Fruit fly (Drosophila melanogaster) whole organism, embryonic: Measurements from ENCODE around the gene CG42269.

Experiments used
- CG11085 ChIP-seq: fragments of 200-800 bp; sonication (Bioruptor generic); IDR thresholded peaks from 2 replicates; pipeline ENCODE4 v1.3.6; 2022; ENCODE audit warnings: missing biosample characterization, missing genetic modification characterization
- CG13775 ChIP-seq: fragments of 200-800 bp; sonication (Bioruptor generic); optimal IDR thresholded peaks from 3 replicates; lab custom pipeline; 2017; ENCODE audit warnings: missing biosample characterization, mild to moderate bottlenecking, missing genetic modification characterization
- CG15479 ChIP-seq: fragments of 200-800 bp; sonication (Bioruptor generic); optimal IDR thresholded peaks from 3 replicates; lab custom pipeline; 2019; ENCODE audit warnings: missing biosample characterization, mild to moderate bottlenecking, missing genetic modification characterization, moderate library complexity
- CG17328 ChIP-seq: fragments of 200-800 bp; sonication (Bioruptor generic); IDR thresholded peaks from 2 replicates; pipeline ENCODE4 v1.3.6; 2022; ENCODE audit warnings: missing biosample characterization, missing genetic modification characterization
- CG18599 ChIP-seq: fragments of 200-800 bp; sonication (Bioruptor generic); optimal IDR thresholded peaks from 3 replicates; lab custom pipeline; 2017; ENCODE audit warnings: missing biosample characterization, missing genetic modification characterization, mild to moderate bottlenecking, moderate library complexity, missing genetic modification reagents
- CG30403 ChIP-seq: fragments of 200-800 bp; sonication (Bioruptor generic); optimal IDR thresholded peaks from 3 replicates; lab custom pipeline; 2016; ENCODE audit warnings: missing biosample characterization, missing genetic modification characterization
- CG34376 ChIP-seq: fragments of 200-800 bp; sonication (Bioruptor generic); optimal IDR thresholded peaks from 2 replicates; lab custom pipeline; 2018; ENCODE audit warnings: missing biosample characterization, mild to moderate bottlenecking, missing genetic modification characterization
- CG6254 ChIP-seq: fragments of 200-800 bp; sonication (Bioruptor generic); optimal IDR thresholded peaks from 3 replicates; lab custom pipeline; 2017; ENCODE audit warnings: mild to moderate bottlenecking, missing biosample characterization, missing genetic modification reagents, missing genetic modification characterization
- CG9727 ChIP-seq: fragments of 200-800 bp; sonication (Bioruptor generic); optimal IDR thresholded peaks from 3 replicates; lab custom pipeline; 2017; ENCODE audit warnings: missing biosample characterization, mild to moderate bottlenecking, missing genetic modification characterization
- CG9797 ChIP-seq: fragments of 200-800 bp; sonication (Bioruptor generic); optimal IDR thresholded peaks from 3 replicates; lab custom pipeline; 2018; ENCODE audit warnings: missing biosample characterization, mild to moderate bottlenecking, missing genetic modification characterization
- CG9876 ChIP-seq: fragments of 200-800 bp; sonication (Bioruptor generic); optimal IDR thresholded peaks from 2 replicates; lab custom pipeline; 2016; ENCODE audit warnings: missing biosample characterization, missing genetic modification characterization
- Deaf1 ChIP-seq: fragments of 200-800 bp; optimal IDR thresholded peaks from 3 replicates; lab custom pipeline; 2019; ENCODE audit warnings: missing biosample characterization, mild to moderate bottlenecking, missing genetic modification characterization, moderate library complexity
- Dip3 ChIP-seq: fragments of 200-800 bp; sonication (Bioruptor generic); optimal IDR thresholded peaks from 3 replicates; lab custom pipeline; 2016; ENCODE audit warnings: missing biosample characterization, missing genetic modification characterization
- Doc3 ChIP-seq: fragments of 200-800 bp; sonication (Bioruptor generic); IDR thresholded peaks from 3 replicates; pipeline ENCODE4 v1.3.6; 2022; ENCODE audit warnings: missing biosample characterization, missing genetic modification characterization; ENCODE audit not compliant: partially characterized antibody
- Drgx ChIP-seq: fragments of 200-800 bp; sonication (Bioruptor generic); IDR thresholded peaks from 2 replicates; pipeline ENCODE4 v1.3.6; 2022; ENCODE audit warnings: missing biosample characterization, missing genetic modification characterization
- E2f1 ChIP-seq: fragments of 200-800 bp; sonication (Bioruptor generic); IDR thresholded peaks from 2 replicates; pipeline ENCODE4 v1.3.6; 2022; ENCODE audit warnings: missing biosample characterization, missing genetic modification characterization
- Ets97D ChIP-seq: fragments of 200-800 bp; sonication (Bioruptor generic); optimal IDR thresholded peaks from 3 replicates; lab custom pipeline; 2016; ENCODE audit warnings: missing biosample characterization, missing genetic modification characterization
- Fer2 ChIP-seq: fragments of 200-800 bp; sonication (Bioruptor generic); optimal IDR thresholded peaks from 2 replicates; lab custom pipeline; 2018; ENCODE audit warnings: missing biosample characterization, mild to moderate bottlenecking, missing genetic modification characterization, moderate library complexity
- HmgZ ChIP-seq: fragments of 200-800 bp; sonication (Bioruptor generic); optimal IDR thresholded peaks from 2 replicates; lab custom pipeline; 2018; ENCODE audit warnings: missing biosample characterization, mild to moderate bottlenecking, missing genetic modification characterization
- Oli ChIP-seq: fragments of 200-800 bp; sonication (Bioruptor generic); optimal IDR thresholded peaks from 2 replicates; lab custom pipeline; 2018; ENCODE audit warnings: missing biosample characterization, mild to moderate bottlenecking, missing genetic modification characterization, moderate library complexity
- Pdp1 ChIP-seq, 2 experiments: fragments of 200-800 bp; sonication (Bioruptor generic); optimal IDR thresholded peaks; 3 replicates each; lab custom pipeline; 2016; ENCODE audit warnings: missing biosample characterization in 2 of 2, missing genetic modification characterization in 2 of 2, mild to moderate bottlenecking in 1 of 2, moderate library complexity in 1 of 2
- Side ChIP-seq: fragments of 200-800 bp; sonication (Bioruptor generic); optimal IDR thresholded peaks from 2 replicates; lab custom pipeline; 2016; ENCODE audit warnings: missing biosample characterization, missing genetic modification characterization
- ato ChIP-seq: fragments of 200-800 bp; sonication (Bioruptor generic); IDR thresholded peaks from 2 replicates; pipeline ENCODE4 v1.3.6; 2022; ENCODE audit warnings: missing biosample characterization, missing genetic modification characterization; ENCODE audit not compliant: partially characterized antibody
- cas ChIP-seq: fragments of 200-800 bp; sonication (Bioruptor generic); IDR thresholded peaks from 2 replicates; pipeline ENCODE4 v1.3.6; 2022; ENCODE audit warnings: missing biosample characterization, missing genetic modification characterization
- crp ChIP-seq, 2 experiments: fragments of 200-800 bp; sonication (Bioruptor generic); optimal IDR thresholded peaks; 2 replicates in 1 of 2; 3 replicates in 1 of 2; lab custom pipeline; 2017; ENCODE audit warnings: missing biosample characterization in 2 of 2, missing genetic modification characterization in 2 of 2, mild to moderate bottlenecking in 1 of 2, moderate library complexity in 1 of 2
- en ChIP-seq: fragments of 200-800 bp; sonication (Bioruptor generic); optimal IDR thresholded peaks from 2 replicates; lab custom pipeline; 2016; ENCODE audit warnings: missing biosample characterization, missing genetic modification characterization
- exex ChIP-seq: fragments of 200-800 bp; sonication (Bioruptor generic); optimal IDR thresholded peaks from 4 replicates; lab custom pipeline; 2018; ENCODE audit warnings: missing biosample characterization, mild to moderate bottlenecking, missing genetic modification characterization, moderate library complexity
- fru ChIP-seq: fragments of >200 bp; optimal IDR thresholded peaks from 2 replicates; lab custom pipeline; 2017
- grn ChIP-seq: fragments of 200-800 bp; sonication (Bioruptor generic); optimal IDR thresholded peaks from 3 replicates; lab custom pipeline; 2017; ENCODE audit warnings: missing biosample characterization, missing genetic modification characterization
- ham ChIP-seq: fragments of 200-800 bp; sonication (Bioruptor generic); IDR thresholded peaks from 2 replicates; pipeline ENCODE4 v1.3.6; 2022; ENCODE audit warnings: missing biosample characterization, missing genetic modification characterization
- hkb ChIP-seq, 2 experiments: fragments of 200-800 bp in 1 of 2; fragments of >200 bp in 1 of 2; sonication (Bioruptor generic) in 1 of 2; IDR thresholded peaks in 1 of 2; optimal IDR thresholded peaks in 1 of 2; 2 replicates each; pipeline versions ENCODE4 v1.3.6 to Lab custom; 2017 to 2022; ENCODE audit warnings: missing biosample characterization in 1 of 2, missing genetic modification characterization in 1 of 2
- kni ChIP-seq: fragments of 200-800 bp; sonication (Bioruptor generic); optimal IDR thresholded peaks from 3 replicates; lab custom pipeline; 2017; ENCODE audit warnings: mild to moderate bottlenecking, missing biosample characterization, missing genetic modification reagents, missing genetic modification characterization
- lbe ChIP-seq: fragments of 200-800 bp; sonication (Bioruptor generic); optimal IDR thresholded peaks from 2 replicates; lab custom pipeline; 2016; ENCODE audit warnings: missing biosample characterization, mild to moderate bottlenecking, missing genetic modification characterization
- mirr ChIP-seq: fragments of 200-800 bp; sonication (Bioruptor generic); optimal IDR thresholded peaks from 3 replicates; lab custom pipeline; 2018; ENCODE audit warnings: missing biosample characterization, mild to moderate bottlenecking, missing genetic modification characterization
- org-1 ChIP-seq: fragments of 200-800 bp; sonication (Bioruptor generic); optimal IDR thresholded peaks from 2 replicates; lab custom pipeline; 2017; ENCODE audit warnings: missing biosample characterization, missing genetic modification characterization
- pan ChIP-seq, 4 experiments: fragments of >200 bp in 3 of 4; fragments of 200-800 bp in 1 of 4; sonication (Bioruptor generic) in 1 of 4; optimal IDR thresholded peaks in 3 of 4; IDR thresholded peaks in 1 of 4; 2 replicates each; pipeline versions ENCODE4 v1.3.6 to Lab custom; 2017 to 2022; ENCODE audit warnings: missing biosample characterization in 2 of 4, missing genetic modification characterization in 2 of 4, mixed read lengths in 1 of 4
- prd ChIP-seq, 3 experiments: fragments of >200 bp in 2 of 3; fragments of 200-800 bp in 1 of 3; sonication (Bioruptor generic) in 1 of 3; optimal IDR thresholded peaks in 2 of 3; IDR thresholded peaks in 1 of 3; 2 replicates in 2 of 3; 3 replicates in 1 of 3; pipeline versions ENCODE4 v1.3.6 to Lab custom; 2017 to 2022; ENCODE audit warnings: missing biosample characterization in 1 of 3, missing genetic modification characterization in 1 of 3
- psq ChIP-seq: fragments of 200-800 bp; sonication (Bioruptor generic); optimal IDR thresholded peaks from 2 replicates; lab custom pipeline; 2017; ENCODE audit warnings: missing biosample characterization, missing genetic modification characterization
- ranshi ChIP-seq: fragments of 200-800 bp; sonication (Bioruptor generic); IDR thresholded peaks from 2 replicates; pipeline ENCODE4 v1.3.6; 2022; ENCODE audit warnings: missing biosample characterization, missing genetic modification characterization
- ro ChIP-seq: fragments of 200-800 bp; sonication (Bioruptor generic); IDR thresholded peaks from 2 replicates; pipeline ENCODE4 v1.3.6; 2022; ENCODE audit warnings: missing biosample characterization, missing genetic modification characterization
- schlank ChIP-seq: fragments of 200-800 bp; sonication (Bioruptor generic); optimal IDR thresholded peaks from 2 replicates; lab custom pipeline; 2018; ENCODE audit warnings: missing biosample characterization, mild to moderate bottlenecking, missing genetic modification characterization
- sd ChIP-seq: fragments of 200-800 bp; sonication (Bioruptor generic); optimal IDR thresholded peaks from 3 replicates; lab custom pipeline; 2018; ENCODE audit warnings: missing biosample characterization, mild to moderate bottlenecking, missing genetic modification characterization, moderate library complexity
- seq ChIP-seq: fragments of 200-800 bp; sonication (Bioruptor generic); IDR thresholded peaks from 2 replicates; pipeline ENCODE4 v1.3.6; 2022; ENCODE audit warnings: missing biosample characterization, missing genetic modification characterization
- sqz ChIP-seq: fragments of 200-800 bp; sonication (Bioruptor generic); optimal IDR thresholded peaks from 3 replicates; lab custom pipeline; 2018; ENCODE audit warnings: missing biosample characterization, mild to moderate bottlenecking, missing genetic modification characterization
- stc ChIP-seq: fragments of 200-800 bp; sonication (Bioruptor generic); IDR thresholded peaks from 2 replicates; pipeline ENCODE4 v1.3.6; 2022; ENCODE audit warnings: missing biosample characterization, missing genetic modification characterization
- sug ChIP-seq: fragments of 200-800 bp; optimal IDR thresholded peaks from 2 replicates; lab custom pipeline; 2019; ENCODE audit warnings: missing biosample characterization, mild to moderate bottlenecking, missing genetic modification characterization, moderate library complexity
- tll ChIP-seq, 2 experiments: fragments of 200-800 bp in 1 of 2; fragments of >200 bp in 1 of 2; sonication (Bioruptor generic) in 1 of 2; optimal IDR thresholded peaks; 2 replicates each; lab custom pipeline; 2017 to 2019; ENCODE audit warnings: missing biosample characterization in 2 of 2, missing genetic modification characterization in 2 of 2, mild to moderate bottlenecking in 1 of 2, moderate library complexity in 1 of 2

The CG42269 gene

dm6 chr3L:6062860-6063607 lies 3.1 kb upstream of the CG42269 start, which contains the start of gene CG10472:
Gene CG10472 (minus strand): TSS chr3L:6062910.
- TF ChIP-seq kni, result no peak
- peak; percentile 98 for TF ChIP-seq exex (tag; lab: Kevin White, UChicago)
- peak; percentile 2 for TF ChIP-seq mirr (GFP tag; lab: Kevin White, UChicago)
- no peak for TF ChIP-seq ham
- TF ChIP-seq sug (tag; lab: Kevin White, UChicago), result peak; percentile 66
- peak in 1 of 2 experiments; percentile 85 for TF ChIP-seq Pdp1 (GFP tag; optimal IDR thresholded peaks at IDR 0.05; lab: Kevin White, UChicago)
- no peak for TF ChIP-seq pan (optimal IDR thresholded peaks at IDR 0.05; lab: Kevin White, UChicago)
- no peak for TF ChIP-seq pan (GFP tag; optimal IDR thresholded peaks at IDR 0.05 in 1 of 2, IDR thresholded peaks at IDR 0.05 in 1 of 2)
- no peak for TF ChIP-seq CG6254 (GFP tag; lab: Kevin White, UChicago)
- TF ChIP-seq sqz (GFP tag; lab: Kevin White, UChicago), result no peak
- peak; percentile 65 for TF ChIP-seq grn (GFP tag; lab: Kevin White, UChicago)
- no peak for TF ChIP-seq Side (GFP tag; lab: Kevin White, UChicago)
- TF ChIP-seq CG34376, result peak; percentile 27
- no peak for TF ChIP-seq ro (GFP tag; lab: Robert Waterston, UW)
- TF ChIP-seq CG18599, result peak; percentile 7
- no peak for TF ChIP-seq Fer2 (tag; lab: Kevin White, UChicago)
- no peak for TF ChIP-seq lbe (GFP tag; lab: Kevin White, UChicago)
- no peak for TF ChIP-seq fru (lab: Kevin White, UChicago)
- peak; percentile 75 for TF ChIP-seq sd

DNA sequence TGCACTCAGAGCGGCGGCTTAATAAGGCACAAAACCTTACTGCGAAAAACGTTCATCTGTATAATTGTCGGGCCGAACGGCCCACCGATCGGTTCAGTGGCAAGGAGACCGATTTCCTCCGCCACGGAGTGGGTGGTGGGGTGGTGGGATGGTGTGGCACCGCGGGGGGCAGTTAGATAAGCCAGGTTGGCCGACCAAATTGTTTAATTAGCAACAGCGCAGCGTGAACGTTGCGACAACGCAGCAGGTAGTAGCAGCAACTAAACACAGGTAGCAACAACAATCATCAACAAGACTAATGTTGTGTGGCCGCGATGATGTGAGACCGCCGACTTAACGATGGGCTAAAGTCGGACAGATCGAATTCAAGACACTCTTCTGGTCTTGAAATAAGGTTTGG lies 2.1 kb downstream of the CG42269 start:
- TF ChIP-seq CG9797 (GFP tag; lab: Kevin White, UChicago) (no peak), HmgZ (tag; lab: Kevin White, UChicago) (no peak), Dip3 (no peak), CG17328 (no peak), CG9727 (GFP tag; lab: Kevin White, UChicago) (no peak), E2f1 (no peak), CG9876 (GFP tag; lab: Kevin White, UChicago) (no peak), tll (GFP tag; optimal IDR thresholded peaks at IDR 0.05; lab: Kevin White, UChicago) (no peak), ranshi (GFP tag; lab: Robert Waterston, UW) (no peak), Deaf1 (tag; lab: Kevin White, UChicago) (no peak), org-1 (GFP tag; lab: Kevin White, UChicago) (no peak), CG11085 (GFP tag; lab: Robert Waterston, UW) (no peak), prd (optimal IDR thresholded peaks at IDR 0.05; lab: Kevin White, UChicago) (no peak), prd (GFP tag; IDR thresholded peaks at IDR 0.05; lab: Robert Waterston, UW) (0 out of 3 replicates have a peak, but pooled peaks have one; percentile 18), psq (no peak), schlank (no peak), Ets97D (GFP tag; lab: Kevin White, UChicago) (no peak), CG30403 (GFP tag; lab: Kevin White, UChicago) (no peak), cas (no peak), CG15479 (GFP tag; lab: Kevin White, UChicago) (peak; percentile 57), ato (GFP tag; lab: Robert Waterston, UW) (no peak), stc (GFP tag; lab: Robert Waterston, UW) (no peak), Oli (tag; lab: Kevin White, UChicago) (no peak), crp (GFP tag; optimal IDR thresholded peaks at IDR 0.05; lab: Kevin White, UChicago) (no peak), seq (GFP tag; lab: Robert Waterston, UW) (no peak), CG13775 (GFP tag; lab: Kevin White, UChicago) (no peak), hkb (optimal IDR thresholded peaks at IDR 0.05; lab: Kevin White, UChicago) (no peak), hkb (GFP tag; IDR thresholded peaks at IDR 0.05; lab: Robert Waterston, UW) (no peak), Drgx (GFP tag; lab: Robert Waterston, UW) (peak; percentile 22; the same call in 1 of the 2 replicates), Doc3 (GFP tag; lab: Robert Waterston, UW) (no peak), en (GFP tag; lab: Kevin White, UChicago) (no peak)
